Fruit fly (Drosophila melanogaster): ENCODE results near the gene spn-A.

DNA sequence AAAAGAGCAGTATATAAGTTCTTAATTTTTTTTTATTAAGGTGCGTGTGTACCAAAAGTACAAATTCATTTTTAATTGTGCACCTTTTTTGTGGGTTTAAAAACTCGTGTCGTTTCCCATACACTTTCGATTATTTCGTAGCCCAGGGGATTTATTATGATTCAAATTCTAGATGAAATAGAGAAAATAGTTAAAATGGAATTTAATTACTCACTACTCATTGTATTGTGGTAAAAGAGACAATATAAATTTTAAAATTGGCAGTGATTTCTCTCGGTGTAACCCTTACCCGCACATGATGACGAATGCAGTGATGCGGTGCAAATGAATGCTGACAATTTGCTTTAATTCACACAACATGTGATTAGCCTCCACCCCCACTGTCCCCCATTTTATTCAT is 27.4 kb upstream of the spn-A start:
- TF ChIP-seq Sin3A (optimal IDR thresholded peaks at IDR 0.05) (no peak), psq (optimal IDR thresholded peaks at IDR 0.05) (no peak), h (optimal IDR thresholded peaks at IDR 0.05) (no peak), insv (optimal IDR thresholded peaks at IDR 0.05) (no peak), Myc (optimal IDR thresholded peaks at IDR 0.05) (no peak), ttk (optimal IDR thresholded peaks at IDR 0.05) (no peak)
